Worm (Caenorhabditis elegans): Measurements from ENCODE around the gene srtx-1.

Gene srtx-1

ce11 chrIV:7451345-7451744, 30.3 kb downstream of the srtx-1 start, which contains the start of gene tes-1:
TSS of gene tes-1 (minus strand) at chrIV:7451445.
- no peak for TF ChIP-seq flt-1 (GFP tag; IDR thresholded peaks at IDR 0.05)
- no peak for TF ChIP-seq klf-2 (GFP tag; conservative IDR thresholded peaks at IDR 0.05)
- no peak for TF ChIP-seq med-1 (GFP tag; optimal IDR thresholded peaks at IDR 0.05; ENCODE audit: insufficient read depth)
- TF ChIP-seq ztf-29 (GFP tag; IDR thresholded peaks at IDR 0.05): no peak
- no peak for TF ChIP-seq T22C8.4 (GFP tag; IDR thresholded peaks at IDR 0.05)
- TF ChIP-seq cog-1 (tag; optimal IDR thresholded peaks at IDR 0.05): no peak
- no peak for TF ChIP-seq tab-1 (GFP tag; IDR thresholded peaks at IDR 0.05)
- TF ChIP-seq ref-1 (GFP tag; conservative IDR thresholded peaks at IDR 0.05): no peak
- TF ChIP-seq ztf-23 (GFP tag; IDR thresholded peaks at IDR 0.05): no peak

ce11 chrIV:7453661-7454159, 32.7 kb downstream of the srtx-1 start:
- TF ChIP-seq ztf-23 (GFP tag; IDR thresholded peaks at IDR 0.05) (no peak), ztf-29 (GFP tag; IDR thresholded peaks at IDR 0.05) (no peak), klf-2 (GFP tag; conservative IDR thresholded peaks at IDR 0.05) (no peak), flt-1 (GFP tag; IDR thresholded peaks at IDR 0.05) (no peak), ref-1 (GFP tag; conservative IDR thresholded peaks at IDR 0.05) (no peak), med-1 (GFP tag; optimal IDR thresholded peaks at IDR 0.05; ENCODE audit: insufficient read depth) (no peak), cog-1 (tag; optimal IDR thresholded peaks at IDR 0.05) (no peak), tab-1 (GFP tag; IDR thresholded peaks at IDR 0.05) (no peak), T22C8.4 (GFP tag; IDR thresholded peaks at IDR 0.05) (no peak)

ce11 chrIV:7454890-7455289, 33.9 kb downstream of the srtx-1 start:
- TF ChIP-seq ztf-29 (GFP tag; IDR thresholded peaks at IDR 0.05): peak; percentile 5; the same call in 1 of the 2 replicates
- no peak for TF ChIP-seq tab-1 (GFP tag; IDR thresholded peaks at IDR 0.05)

- TF ChIP-seq klf-2 (GFP tag; conservative IDR thresholded peaks at IDR 0.05) (no peak), cog-1 (tag; optimal IDR thresholded peaks at IDR 0.05) (no peak), T22C8.4 (GFP tag; IDR thresholded peaks at IDR 0.05) (no peak), ztf-23 (GFP tag; IDR thresholded peaks at IDR 0.05) (no peak), ref-1 (GFP tag; conservative IDR thresholded peaks at IDR 0.05) (no peak), flt-1 (GFP tag; IDR thresholded peaks at IDR 0.05) (no peak), med-1 (GFP tag; optimal IDR thresholded peaks at IDR 0.05; ENCODE audit: insufficient read depth) (no peak), ztf-29 (GFP tag; IDR thresholded peaks at IDR 0.05) (no peak)
Observed at ce11 chrIV:7456225-7456624, 35.2 kb downstream of the srtx-1 start, which contains the start of gene F13B6.1. TSS of gene F13B6.1 (plus strand) at chrIV:7456525.

- no peak for TF ChIP-seq tab-1 (GFP tag; IDR thresholded peaks at IDR 0.05)
- no peak for TF ChIP-seq klf-2 (GFP tag; conservative IDR thresholded peaks at IDR 0.05)
- no peak for TF ChIP-seq ztf-23 (GFP tag; IDR thresholded peaks at IDR 0.05)
- no peak for TF ChIP-seq ztf-29 (GFP tag; IDR thresholded peaks at IDR 0.05)
- TF ChIP-seq cog-1 (tag; optimal IDR thresholded peaks at IDR 0.05): no peak
- TF ChIP-seq ref-1 (GFP tag; conservative IDR thresholded peaks at IDR 0.05): no peak
- no peak for TF ChIP-seq T22C8.4 (GFP tag; IDR thresholded peaks at IDR 0.05)
- no peak for TF ChIP-seq med-1 (GFP tag; optimal IDR thresholded peaks at IDR 0.05; ENCODE audit: insufficient read depth)
- TF ChIP-seq flt-1 (GFP tag; IDR thresholded peaks at IDR 0.05): no peak
Observed at ce11 chrIV:7460225-7460624, 39.2 kb downstream of the srtx-1 start, which contains the start of gene F13B6.2. TSS of gene F13B6.2 (minus strand) at chrIV:7460325.

- TF ChIP-seq klf-2 (GFP tag; conservative IDR thresholded peaks at IDR 0.05) (no peak), ref-1 (GFP tag; conservative IDR thresholded peaks at IDR 0.05) (no peak), ztf-23 (GFP tag; IDR thresholded peaks at IDR 0.05) (no peak), ztf-29 (GFP tag; IDR thresholded peaks at IDR 0.05) (no peak), T22C8.4 (GFP tag; IDR thresholded peaks at IDR 0.05) (no peak), tab-1 (GFP tag; IDR thresholded peaks at IDR 0.05) (no peak), flt-1 (GFP tag; IDR thresholded peaks at IDR 0.05) (no peak), cog-1 (tag; optimal IDR thresholded peaks at IDR 0.05) (no peak), med-1 (GFP tag; optimal IDR thresholded peaks at IDR 0.05; ENCODE audit: insufficient read depth) (no peak)
Observed at ce11 chrIV:7465857-7466256, 44.8 kb downstream of the srtx-1 start, which contains the start of gene F13B6.3. TSS of gene F13B6.3 (minus strand) at chrIV:7465957.

- TF ChIP-seq cog-1 (tag; optimal IDR thresholded peaks at IDR 0.05) (no peak), ztf-29 (GFP tag; IDR thresholded peaks at IDR 0.05) (no peak), med-1 (GFP tag; optimal IDR thresholded peaks at IDR 0.05; ENCODE audit: insufficient read depth) (no peak), ztf-23 (GFP tag; IDR thresholded peaks at IDR 0.05) (no peak), ref-1 (GFP tag; conservative IDR thresholded peaks at IDR 0.05) (no peak), klf-2 (GFP tag; conservative IDR thresholded peaks at IDR 0.05) (no peak), T22C8.4 (GFP tag; IDR thresholded peaks at IDR 0.05) (no peak), tab-1 (GFP tag; IDR thresholded peaks at IDR 0.05) (no peak), flt-1 (GFP tag; IDR thresholded peaks at IDR 0.05) (no peak)
Observed at ce11 chrIV:7467170-7467569, 46.2 kb downstream of the srtx-1 start.

- TF ChIP-seq klf-2 (GFP tag; conservative IDR thresholded peaks at IDR 0.05) (no peak), flt-1 (GFP tag; IDR thresholded peaks at IDR 0.05) (no peak), ref-1 (GFP tag; conservative IDR thresholded peaks at IDR 0.05) (no peak), cog-1 (tag; optimal IDR thresholded peaks at IDR 0.05) (no peak)
Observed at ce11 chrIV:7468638-7469037, 47.6 kb downstream of the srtx-1 start.

ce11 chrIV:7469782-7470413, 48.9 kb downstream of the srtx-1 start, which contains the start of gene F55G1.7:
TSS of gene F55G1.7 (minus strand) at chrIV:7469832.
- TF ChIP-seq ztf-29 (GFP tag; IDR thresholded peaks at IDR 0.05): no peak
- no peak for TF ChIP-seq med-1 (GFP tag; optimal IDR thresholded peaks at IDR 0.05; ENCODE audit: insufficient read depth)
- TF ChIP-seq ref-1 (GFP tag; conservative IDR thresholded peaks at IDR 0.05): no peak
- TF ChIP-seq cog-1 (tag; optimal IDR thresholded peaks at IDR 0.05): no peak
